Fruit fly (Drosophila melanogaster): ENCODE results near the gene CG32713.

DNA sequence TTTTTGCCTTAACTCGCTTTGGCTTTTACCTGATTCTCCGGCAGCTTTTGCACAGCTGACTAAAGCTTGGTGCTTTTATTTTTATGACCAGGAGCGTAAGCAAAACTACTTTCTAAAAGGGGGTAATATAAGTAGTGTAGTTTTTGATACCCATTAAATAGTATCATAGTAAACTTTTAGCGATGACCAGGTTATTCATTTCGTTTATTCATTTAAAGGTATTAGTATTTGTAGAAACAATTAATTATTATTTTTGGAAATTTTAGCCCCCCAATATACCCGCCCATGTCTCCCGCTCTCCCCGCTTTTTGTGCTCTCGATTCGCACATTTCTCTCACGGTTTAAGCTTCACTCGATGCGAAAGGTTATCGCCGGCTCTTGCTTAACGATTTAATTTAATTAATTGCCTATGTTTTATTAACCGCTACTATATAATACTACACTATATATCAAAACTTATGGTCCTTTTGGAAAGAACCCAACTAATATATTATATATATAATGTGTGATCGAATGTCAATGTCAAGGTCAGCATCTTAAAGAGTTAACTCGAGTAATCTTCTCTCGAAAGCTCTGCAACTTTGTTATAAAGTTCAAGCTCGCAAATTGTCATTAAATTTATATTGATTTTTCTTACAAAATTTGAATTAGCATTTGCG, 7.1 kb upstream of the CG32713 start, which contains the start of gene Sptr:
- no peak for TF ChIP-seq CG8478 (optimal IDR thresholded peaks at IDR 0.05)
- TF ChIP-seq CTCF (optimal IDR thresholded peaks at IDR 0.05): no peak

Measured in S2 (cell line).